Fruit fly (Drosophila melanogaster) S2 (cell line): ENCODE data around the gene Lsp1alpha.

ENCODE experiments used
- CG8478 ChIP-seq: fragments of >200 bp; optimal IDR thresholded peaks from 2 replicates; lab custom pipeline; 2018
- CTCF ChIP-seq, 2 experiments: fragments of >200 bp; optimal IDR thresholded peaks; 2 replicates each; lab custom pipeline; 2018

DNA sequence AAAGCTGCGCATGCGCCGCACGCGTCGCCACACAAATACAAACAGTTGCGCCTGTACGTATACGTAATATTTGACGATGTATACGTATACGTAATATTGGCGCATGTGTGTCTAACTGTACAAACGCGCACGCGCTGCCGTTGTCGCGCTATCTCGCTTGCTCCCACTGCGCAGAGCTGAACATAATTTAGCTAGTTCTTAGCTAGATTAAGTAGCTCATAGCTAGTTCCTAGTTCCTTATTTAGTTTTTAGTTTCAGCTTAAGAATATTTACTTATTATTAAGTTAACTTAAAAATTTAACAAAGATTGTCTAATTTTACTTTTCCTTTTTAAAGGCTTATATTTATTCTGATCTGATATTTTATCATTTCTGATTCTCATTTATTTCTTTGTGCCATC, 9.8 kb upstream of the Lsp1alpha start:
- no peak for TF ChIP-seq CTCF (optimal IDR thresholded peaks at IDR 0.05; lab: Kevin White, UChicago)
- TF ChIP-seq CG8478 (lab: Kevin White, UChicago), result no peak
